Fruit fly (Drosophila melanogaster): ENCODE results near the gene Uxs.

Uxs gene

dm6 chr3L:8185263-8186227 is 4.8 kb downstream of the Uxs start (continued):
- no peak for TF ChIP-seq zf30C (GFP tag; optimal IDR thresholded peaks at IDR 0.05)
- TF ChIP-seq Jarid2 (GFP tag; optimal IDR thresholded peaks at IDR 0.05), result peak; percentile 30
- no peak for TF ChIP-seq sqz (GFP tag; optimal IDR thresholded peaks at IDR 0.05)
- no peak for TF ChIP-seq dm (GFP tag; optimal IDR thresholded peaks at IDR 0.05)
- TF ChIP-seq CG6689 (GFP tag; IDR thresholded peaks at IDR 0.05), result peak; percentile 46
- peak in 1 of 2 experiments; percentile 27 for TF ChIP-seq Eip74EF (GFP tag; optimal IDR thresholded peaks at IDR 0.05)
- TF ChIP-seq CG10209 (GFP tag; optimal IDR thresholded peaks at IDR 0.05), result peak; percentile 55
- no peak for TF ChIP-seq Poxn (GFP tag; IDR thresholded peaks at IDR 0.05)
- TF ChIP-seq CG10654 (GFP tag; optimal IDR thresholded peaks at IDR 0.05), result no peak
- peak; percentile 20 for TF ChIP-seq HHEX (GFP tag; optimal IDR thresholded peaks at IDR 0.05)
- TF ChIP-seq run (tag; optimal IDR thresholded peaks at IDR 0.05), result no peak
- TF ChIP-seq CG12104 (GFP tag; optimal IDR thresholded peaks at IDR 0.05), result peak; percentile 38
- peak; percentile 2 for TF ChIP-seq CG1529 (GFP tag; optimal IDR thresholded peaks at IDR 0.05)
- no peak for TF ChIP-seq zen2 (GFP tag; IDR thresholded peaks at IDR 0.05; ENCODE audit: partially characterized antibody)
- TF ChIP-seq gcm (GFP tag; optimal IDR thresholded peaks at IDR 0.05), result no peak
- peak; percentile 25 for TF ChIP-seq CG3163 (GFP tag; optimal IDR thresholded peaks at IDR 0.05)
- peak; percentile 31 for TF ChIP-seq tap (tag; optimal IDR thresholded peaks at IDR 0.05)
- peak; percentile 37 for TF ChIP-seq nmo (GFP tag; optimal IDR thresholded peaks at IDR 0.05)
- peak; percentile 44 for TF ChIP-seq CHES-1-like (GFP tag; optimal IDR thresholded peaks at IDR 0.05)
- TF ChIP-seq CG12942 (GFP tag; optimal IDR thresholded peaks at IDR 0.05), result peak; percentile 26
- TF ChIP-seq CG2116 (GFP tag; optimal IDR thresholded peaks at IDR 0.05), result no peak
- peak; percentile 97 for TF ChIP-seq CG34376 (GFP tag; optimal IDR thresholded peaks at IDR 0.05)
- TF ChIP-seq Ada2b (GFP tag; IDR thresholded peaks at IDR 0.05), result peak; percentile 55; the same call in 1 of the 2 replicates
- TF ChIP-seq CG11398 (GFP tag; optimal IDR thresholded peaks at IDR 0.05), result peak; percentile 46
- TF ChIP-seq CoRest (tag; optimal IDR thresholded peaks at IDR 0.05), result peak; percentile 59
- no peak for TF ChIP-seq CG8359 (GFP tag; optimal IDR thresholded peaks at IDR 0.05; ENCODE audit: borderline replicate concordance)
- peak; percentile 21 for TF ChIP-seq Sry-δ (GFP tag; optimal IDR thresholded peaks at IDR 0.05)
- no peak for TF ChIP-seq CG8290 (GFP tag; optimal IDR thresholded peaks at IDR 0.05)
- peak in 1 of 2 experiments; percentile 61 for TF ChIP-seq CG8290 (tag; optimal IDR thresholded peaks at IDR 0.05)
- no peak for TF ChIP-seq dati (GFP tag; IDR thresholded peaks at IDR 0.05)
- TF ChIP-seq CG1024 (GFP tag; IDR thresholded peaks at IDR 0.05), result no peak
- no peak for TF ChIP-seq tna (GFP tag; IDR thresholded peaks at IDR 0.05; ENCODE audit: partially characterized antibody)
- no peak for TF ChIP-seq CG3838 (GFP tag; optimal IDR thresholded peaks at IDR 0.05)
- no peak for TF ChIP-seq sna (GFP tag; IDR thresholded peaks at IDR 0.05; ENCODE audit: partially characterized antibody)
- no peak for TF ChIP-seq CG31365 (tag; optimal IDR thresholded peaks at IDR 0.05)
- peak; percentile 50 for TF ChIP-seq Antp (GFP tag; optimal IDR thresholded peaks at IDR 0.05)
- no peak for TF ChIP-seq nau (GFP tag; optimal IDR thresholded peaks at IDR 0.05)
- TF ChIP-seq peb (GFP tag; IDR thresholded peaks at IDR 0.05), result peak; percentile 14; the same call in 1 of the 2 replicates
- TF ChIP-seq CG9797 (GFP tag; optimal IDR thresholded peaks at IDR 0.05), result no peak
- TF ChIP-seq Scr (GFP tag; IDR thresholded peaks at IDR 0.05; ENCODE audit: partially characterized antibody), result 0 out of 2 replicates have a peak, but pooled peaks have one; percentile 13
- TF ChIP-seq CG8089 (GFP tag; optimal IDR thresholded peaks at IDR 0.05), result peak; percentile 35
- 0 out of 2 replicates have a peak, but pooled peaks have one; percentile 32 for TF ChIP-seq Doc2 (GFP tag; IDR thresholded peaks at IDR 0.05)
- no peak for TF ChIP-seq CG2199 (GFP tag; IDR thresholded peaks at IDR 0.05)
- TF ChIP-seq tin (GFP tag; optimal IDR thresholded peaks at IDR 0.05), result peak; percentile 28
- no peak for TF ChIP-seq Meics (GFP tag; optimal IDR thresholded peaks at IDR 0.05)
- no peak for TF ChIP-seq NK7.1 (GFP tag; optimal IDR thresholded peaks at IDR 0.05)
- no peak for TF ChIP-seq Dad (GFP tag; optimal IDR thresholded peaks at IDR 0.05)
- no peak for TF ChIP-seq Lpt (GFP tag; optimal IDR thresholded peaks at IDR 0.05)

All from whole organism, embryonic.